Worm (Caenorhabditis elegans): ENCODE data around the gene zip-11.
"Not testable (repeated sequence)": the region's sequence is repeated elsewhere in the genome, so short reads cannot be mapped to it uniquely, and the experiment has no call there.

zip-11 gene

ce11 chrIV:3294553-3295185 is 16.4 kb upstream of the zip-11 start, which contains the start of gene W08E12.7:
TSS of gene W08E12.7 (plus strand) at chrIV:3295135.
- TF ChIP-seq ztf-29 (GFP tag; IDR thresholded peaks at IDR 0.05) (no peak), ref-1 (GFP tag; conservative IDR thresholded peaks at IDR 0.05) (no peak), med-1 (GFP tag; optimal IDR thresholded peaks at IDR 0.05; ENCODE audit: insufficient read depth) (no peak), cog-1 (tag; optimal IDR thresholded peaks at IDR 0.05) (peak; percentile 91), T22C8.4 (GFP tag; IDR thresholded peaks at IDR 0.05) (no peak), klf-2 (GFP tag; conservative IDR thresholded peaks at IDR 0.05) (peak; percentile 60; the same call in 1 of the 2 replicates), tab-1 (GFP tag; IDR thresholded peaks at IDR 0.05) (no peak), ztf-23 (GFP tag; IDR thresholded peaks at IDR 0.05) (peak; percentile 67), flt-1 (GFP tag; IDR thresholded peaks at IDR 0.05) (peak; percentile 77)

ce11 chrIV:3296578-3297549 is 14.2 kb upstream of the zip-11 start:
- TF ChIP-seq T22C8.4 (GFP tag; IDR thresholded peaks at IDR 0.05) (no peak), cog-1 (tag; optimal IDR thresholded peaks at IDR 0.05) (no peak), flt-1 (GFP tag; IDR thresholded peaks at IDR 0.05) (no peak), ztf-23 (GFP tag; IDR thresholded peaks at IDR 0.05) (no peak), ztf-29 (GFP tag; IDR thresholded peaks at IDR 0.05) (no peak), tab-1 (GFP tag; IDR thresholded peaks at IDR 0.05) (no peak), med-1 (GFP tag; optimal IDR thresholded peaks at IDR 0.05; ENCODE audit: insufficient read depth) (no peak), ref-1 (GFP tag; conservative IDR thresholded peaks at IDR 0.05) (no peak), klf-2 (GFP tag; conservative IDR thresholded peaks at IDR 0.05) (no peak)

ce11 chrIV:3298300-3298699 is 12.8 kb upstream of the zip-11 start, which contains the start of gene W08E12.6:
TSS of gene W08E12.6 (plus strand) at chrIV:3298600.
- TF ChIP-seq tab-1 (GFP tag; IDR thresholded peaks at IDR 0.05) (no peak), ztf-23 (GFP tag; IDR thresholded peaks at IDR 0.05) (no peak), T22C8.4 (GFP tag; IDR thresholded peaks at IDR 0.05) (no peak), klf-2 (GFP tag; conservative IDR thresholded peaks at IDR 0.05) (no peak), ztf-29 (GFP tag; IDR thresholded peaks at IDR 0.05) (no peak), ref-1 (GFP tag; conservative IDR thresholded peaks at IDR 0.05) (no peak)

ce11 chrIV:3299229-3299628 is 11.8 kb upstream of the zip-11 start:
- TF ChIP-seq ztf-29 (GFP tag; IDR thresholded peaks at IDR 0.05), result no peak
- no peak for TF ChIP-seq ref-1 (GFP tag; conservative IDR thresholded peaks at IDR 0.05)
- TF ChIP-seq T22C8.4 (GFP tag; IDR thresholded peaks at IDR 0.05), result no peak
- no peak for TF ChIP-seq tab-1 (GFP tag; IDR thresholded peaks at IDR 0.05)
- no peak for TF ChIP-seq med-1 (GFP tag; optimal IDR thresholded peaks at IDR 0.05; ENCODE audit: insufficient read depth)
- no peak for TF ChIP-seq klf-2 (GFP tag; conservative IDR thresholded peaks at IDR 0.05)
- TF ChIP-seq cog-1 (tag; optimal IDR thresholded peaks at IDR 0.05), result no peak
- no peak for TF ChIP-seq flt-1 (GFP tag; IDR thresholded peaks at IDR 0.05)
- no peak for TF ChIP-seq ztf-23 (GFP tag; IDR thresholded peaks at IDR 0.05)

ce11 chrIV:3300492-3300891 is 10.6 kb upstream of the zip-11 start, which contains the start of gene W08E12.5:
TSS of gene W08E12.5 (plus strand) at chrIV:3300792.
- TF ChIP-seq klf-2 (GFP tag; conservative IDR thresholded peaks at IDR 0.05) (no peak), ztf-23 (GFP tag; IDR thresholded peaks at IDR 0.05) (no peak), tab-1 (GFP tag; IDR thresholded peaks at IDR 0.05) (no peak), cog-1 (tag; optimal IDR thresholded peaks at IDR 0.05) (no peak), flt-1 (GFP tag; IDR thresholded peaks at IDR 0.05) (no peak), med-1 (GFP tag; optimal IDR thresholded peaks at IDR 0.05; ENCODE audit: insufficient read depth) (no peak), T22C8.4 (GFP tag; IDR thresholded peaks at IDR 0.05) (no peak), ztf-29 (GFP tag; IDR thresholded peaks at IDR 0.05) (no peak), ref-1 (GFP tag; conservative IDR thresholded peaks at IDR 0.05) (no peak)

ce11 chrIV:3302058-3302457 is 9.0 kb upstream of the zip-11 start, which contains the start of gene W08E12.4:
TSS of gene W08E12.4 (plus strand) at chrIV:3302358.
- TF ChIP-seq klf-2 (GFP tag; conservative IDR thresholded peaks at IDR 0.05); tab-1 (GFP tag; IDR thresholded peaks at IDR 0.05); med-1 (GFP tag; optimal IDR thresholded peaks at IDR 0.05; ENCODE audit: insufficient read depth): not testable (repeated sequence)

- TF ChIP-seq flt-1 (GFP tag; IDR thresholded peaks at IDR 0.05); ref-1 (GFP tag; conservative IDR thresholded peaks at IDR 0.05); tab-1 (GFP tag; IDR thresholded peaks at IDR 0.05): not testable (repeated sequence)
Observed at ce11 chrIV:3303690-3304089, 7.4 kb upstream of the zip-11 start, which contains the start of gene idpp-12. TSS of gene idpp-12 (plus strand) at chrIV:3303990.

- TF ChIP-seq med-1 (GFP tag; optimal IDR thresholded peaks at IDR 0.05; ENCODE audit: insufficient read depth), result no peak
- no peak for TF ChIP-seq ztf-29 (GFP tag; IDR thresholded peaks at IDR 0.05)
- TF ChIP-seq tab-1 (GFP tag; IDR thresholded peaks at IDR 0.05), result no peak
- TF ChIP-seq flt-1 (GFP tag; IDR thresholded peaks at IDR 0.05), result no peak
- TF ChIP-seq klf-2 (GFP tag; conservative IDR thresholded peaks at IDR 0.05), result no peak
- no peak for TF ChIP-seq T22C8.4 (GFP tag; IDR thresholded peaks at IDR 0.05)
- TF ChIP-seq ref-1 (GFP tag; conservative IDR thresholded peaks at IDR 0.05), result no peak
- no peak for TF ChIP-seq cog-1 (tag; optimal IDR thresholded peaks at IDR 0.05)
- no peak for TF ChIP-seq ztf-23 (GFP tag; IDR thresholded peaks at IDR 0.05)
Observed at ce11 chrIV:3305575-3305974, 5.5 kb upstream of the zip-11 start, which contains the start of gene W08E12.2. TSS of gene W08E12.2 (plus strand) at chrIV:3305875.

ce11 chrIV:3307463-3307862 is 3.6 kb upstream of the zip-11 start, which contains the start of gene W08E12.9:
TSS of gene W08E12.9 (minus strand) at chrIV:3307563.
- TF ChIP-seq ztf-29 (GFP tag; IDR thresholded peaks at IDR 0.05), result no peak
- no peak for TF ChIP-seq tab-1 (GFP tag; IDR thresholded peaks at IDR 0.05)
- no peak for TF ChIP-seq med-1 (GFP tag; optimal IDR thresholded peaks at IDR 0.05; ENCODE audit: insufficient read depth)
- TF ChIP-seq cog-1 (tag; optimal IDR thresholded peaks at IDR 0.05), result no peak
- no peak for TF ChIP-seq ztf-23 (GFP tag; IDR thresholded peaks at IDR 0.05)
- TF ChIP-seq flt-1 (GFP tag; IDR thresholded peaks at IDR 0.05), result no peak
- TF ChIP-seq klf-2 (GFP tag; conservative IDR thresholded peaks at IDR 0.05), result no peak
- no peak for TF ChIP-seq ref-1 (GFP tag; conservative IDR thresholded peaks at IDR 0.05)
- no peak for TF ChIP-seq T22C8.4 (GFP tag; IDR thresholded peaks at IDR 0.05)

Measured in whole organism, midembryonic.